Fruit fly (Drosophila melanogaster): ENCODE data around the gene CG1571.

CG1571 gene

dm6 chrX:8058446-8058900 lies 17.2 kb upstream of the CG1571 start (continued):
- TF ChIP-seq Bgb (GFP tag; IDR thresholded peaks at IDR 0.05; ENCODE audit: partially characterized antibody) (peak; percentile 29; the same call in 1 of the 2 replicates), gfzf (GFP tag; optimal IDR thresholded peaks at IDR 0.05) (no peak), CG32767 (GFP tag; IDR thresholded peaks at IDR 0.05) (peak; percentile 64), gcm (GFP tag; optimal IDR thresholded peaks at IDR 0.05) (peak; percentile 28), CG12769 (tag; optimal IDR thresholded peaks at IDR 0.05) (peak; percentile 29), Meics (GFP tag; optimal IDR thresholded peaks at IDR 0.05) (peak; percentile 15), mam (GFP tag; optimal IDR thresholded peaks at IDR 0.05) (no peak), CG7987 (GFP tag; optimal IDR thresholded peaks at IDR 0.05) (peak; percentile 40), gce (GFP tag; IDR thresholded peaks at IDR 0.05) (no peak), al (GFP tag; IDR thresholded peaks at IDR 0.05) (no peak), CG17361 (GFP tag; IDR thresholded peaks at IDR 0.05) (no peak), zf30C (GFP tag; optimal IDR thresholded peaks at IDR 0.05) (no peak), psq (GFP tag; optimal IDR thresholded peaks at IDR 0.05) (no peak), CG18619 (GFP tag; optimal IDR thresholded peaks at IDR 0.05) (peak; percentile 10), CG11247 (GFP tag; IDR thresholded peaks at IDR 0.05) (no peak), CG2202 (tag; optimal IDR thresholded peaks at IDR 0.05) (no peak), bcd (GFP tag; optimal IDR thresholded peaks at IDR 0.05) (no peak), CkIIα-i1 (GFP tag; IDR thresholded peaks at IDR 0.05) (no peak), sim (GFP tag; IDR thresholded peaks at IDR 0.05) (no peak), da (GFP tag; optimal IDR thresholded peaks at IDR 0.05) (peak; percentile 18), pzg (GFP tag; optimal IDR thresholded peaks at IDR 0.05) (peak; percentile 14), Dad (GFP tag; optimal IDR thresholded peaks at IDR 0.05) (no peak), Hr39 (optimal IDR thresholded peaks at IDR 0.05) (no peak), twi (tag; optimal IDR thresholded peaks at IDR 0.05) (peak; percentile 55), pum (GFP tag; optimal IDR thresholded peaks at IDR 0.05) (no peak), kni (GFP tag; optimal IDR thresholded peaks at IDR 0.05) (peak; percentile 52), CG9437 (GFP tag; optimal IDR thresholded peaks at IDR 0.05) (peak; percentile 98), CG15514 (GFP tag; optimal IDR thresholded peaks at IDR 0.05) (peak; percentile 25), CG7963 (GFP tag; IDR thresholded peaks at IDR 0.05; ENCODE audit: partially characterized antibody) (no peak), CG4404 (GFP tag; IDR thresholded peaks at IDR 0.05) (no peak), CG11696 (GFP tag; IDR thresholded peaks at IDR 0.05) (no peak), CG43689 (GFP tag; IDR thresholded peaks at IDR 0.05) (no peak), hbn (GFP tag; IDR thresholded peaks at IDR 0.05; ENCODE audit: partially characterized antibody) (0 out of 2 replicates have a peak, but pooled peaks have one; percentile 20), GATAe (GFP tag; conservative IDR thresholded peaks at IDR 0.05) (no peak), CG6791 (GFP tag; IDR thresholded peaks at IDR 0.05; ENCODE audit: partially characterized antibody) (no peak), zen2 (GFP tag; IDR thresholded peaks at IDR 0.05; ENCODE audit: partially characterized antibody) (no peak), fd3F (GFP tag; optimal IDR thresholded peaks at IDR 0.05) (no peak), Drgx (GFP tag; IDR thresholded peaks at IDR 0.05) (0 out of 2 replicates have a peak, but pooled peaks have one; percentile 30), salm (tag; optimal IDR thresholded peaks at IDR 0.05) (no peak), mld (GFP tag; IDR thresholded peaks at IDR 0.05; ENCODE audit: partially characterized antibody) (no peak), CG1832 (GFP tag; optimal IDR thresholded peaks at IDR 0.05) (peak; percentile 74), Side (GFP tag; optimal IDR thresholded peaks at IDR 0.05) (no peak), mirr (GFP tag; optimal IDR thresholded peaks at IDR 0.05) (peak; percentile 79), Sin3A (optimal IDR thresholded peaks at IDR 0.05) (no peak), CG11560 (tag; IDR thresholded peaks at IDR 0.05) (no peak), CG3838 (GFP tag; optimal IDR thresholded peaks at IDR 0.05) (no peak)
